Fruit fly (Drosophila melanogaster) whole organism, embryonic: ENCODE measurements around the gene mwh.

Experiments
- ATbp ChIP-seq: fragments of 200-800 bp; sonication (Bioruptor generic); optimal IDR thresholded peaks from 2 replicates; lab custom pipeline; 2017; ENCODE audit warnings: missing biosample characterization, mild to moderate bottlenecking, missing genetic modification characterization, missing genetic modification reagents
- Adf1 ChIP-seq: fragments of 200-800 bp; sonication (Bioruptor generic); IDR thresholded peaks from 2 replicates; pipeline ENCODE4 v1.3.6; 2022; ENCODE audit warnings: missing biosample characterization, missing genetic modification characterization
- Atf-2 ChIP-seq: fragments of 200-800 bp; sonication (Bioruptor generic); optimal IDR thresholded peaks from 2 replicates; lab custom pipeline; 2016; ENCODE audit warnings: missing biosample characterization, missing genetic modification characterization
- B-H2 ChIP-seq: fragments of 200-800 bp; sonication (Bioruptor generic); optimal IDR thresholded peaks from 2 replicates; lab custom pipeline; 2018; ENCODE audit warnings: missing biosample characterization, mild to moderate bottlenecking, missing genetic modification characterization
- CG10462 ChIP-seq: fragments of 200-800 bp; sonication (Bioruptor generic); optimal IDR thresholded peaks from 2 replicates; lab custom pipeline; 2016; ENCODE audit warnings: missing biosample characterization, missing genetic modification characterization
- CG10543 ChIP-seq: fragments of 200-800 bp; sonication (Bioruptor generic); optimal IDR thresholded peaks from 3 replicates; lab custom pipeline; 2017; ENCODE audit warnings: missing biosample characterization, mild to moderate bottlenecking, missing genetic modification characterization, moderate library complexity
- CG11247 ChIP-seq: fragments of 200-800 bp; sonication (Bioruptor generic); IDR thresholded peaks from 2 replicates; pipeline ENCODE4 v1.3.6; 2022; ENCODE audit warnings: missing biosample characterization, missing genetic modification characterization
- CG11398 ChIP-seq: fragments of 200-800 bp; sonication (Bioruptor generic); optimal IDR thresholded peaks from 2 replicates; lab custom pipeline; 2016; ENCODE audit warnings: missing biosample characterization, missing genetic modification characterization
- CG12071 ChIP-seq: fragments of 200-800 bp; sonication (Bioruptor generic); optimal IDR thresholded peaks from 3 replicates; lab custom pipeline; 2018; ENCODE audit warnings: missing biosample characterization, mild to moderate bottlenecking, missing genetic modification characterization
- CG12769 ChIP-seq: fragments of 200-800 bp; sonication (Bioruptor generic); optimal IDR thresholded peaks from 2 replicates; lab custom pipeline; 2019; ENCODE audit warnings: missing biosample characterization, mild to moderate bottlenecking, missing genetic modification characterization, moderate library complexity
- CG14441 ChIP-seq: fragments of 200-800 bp; sonication (Bioruptor generic); IDR thresholded peaks from 2 replicates; pipeline ENCODE4 v1.3.6; 2022; ENCODE audit warnings: missing biosample characterization, missing genetic modification characterization
- CG16813 ChIP-seq: fragments of 200-800 bp; sonication (Bioruptor generic); IDR thresholded peaks from 3 replicates; pipeline ENCODE4 v1.3.6; 2022; ENCODE audit warnings: missing biosample characterization, missing genetic modification characterization; ENCODE audit not compliant: partially characterized antibody
- CG18011 ChIP-seq: fragments of 200-800 bp; sonication (Bioruptor generic); optimal IDR thresholded peaks from 2 replicates; lab custom pipeline; 2017; ENCODE audit warnings: missing biosample characterization, missing genetic modification characterization, mild to moderate bottlenecking, moderate library complexity, missing genotype
- CG2199 ChIP-seq: fragments of 200-800 bp; sonication (Bioruptor generic); IDR thresholded peaks from 3 replicates; pipeline ENCODE4 v1.3.6; 2022; ENCODE audit warnings: missing biosample characterization, missing genetic modification characterization
- CG33213 ChIP-seq: fragments of 200-800 bp; sonication (Bioruptor generic); optimal IDR thresholded peaks from 3 replicates; lab custom pipeline; 2016; ENCODE audit warnings: missing biosample characterization, missing genetic modification characterization
- CG6813 ChIP-seq: fragments of 200-800 bp; sonication (Bioruptor generic); optimal IDR thresholded peaks from 2 replicates; lab custom pipeline; 2017; ENCODE audit warnings: missing biosample characterization, missing genetic modification characterization, mild to moderate bottlenecking, moderate library complexity, missing genetic modification reagents
- CG7372 ChIP-seq: fragments of 200-800 bp; sonication (Bioruptor generic); IDR thresholded peaks from 2 replicates; pipeline ENCODE4 v1.3.6; 2022; ENCODE audit warnings: missing biosample characterization, missing genetic modification characterization
- CG8290 ChIP-seq, 3 experiments: fragments of 200-800 bp; sonication (Bioruptor generic); optimal IDR thresholded peaks; 2 replicates each; lab custom pipeline; 2016 to 2019; ENCODE audit warnings: missing biosample characterization in 3 of 3, missing genetic modification characterization in 3 of 3, mild to moderate bottlenecking in 2 of 3, moderate library complexity in 1 of 3
- CG8478 ChIP-seq: fragments of >200 bp; optimal IDR thresholded peaks from 2 replicates; lab custom pipeline; 2018
- CG9817 ChIP-seq: fragments of 200-800 bp; sonication (Bioruptor generic); optimal IDR thresholded peaks from 2 replicates; lab custom pipeline; 2018; ENCODE audit warnings: missing biosample characterization, mild to moderate bottlenecking, missing genetic modification characterization, moderate library complexity
- Deaf1 ChIP-seq: fragments of 200-800 bp; optimal IDR thresholded peaks from 3 replicates; lab custom pipeline; 2019; ENCODE audit warnings: missing biosample characterization, mild to moderate bottlenecking, missing genetic modification characterization, moderate library complexity
- Dfd ChIP-seq, 2 experiments: fragments of >200 bp; optimal IDR thresholded peaks; 2 replicates each; lab custom pipeline; 2017; ENCODE audit warnings: missing biosample characterization in 2 of 2, missing genetic modification characterization in 2 of 2
- ERR ChIP-seq: fragments of 200-800 bp; sonication (Bioruptor generic); optimal IDR thresholded peaks from 2 replicates; lab custom pipeline; 2016; ENCODE audit warnings: missing biosample characterization, missing genetic modification characterization
- Ets65A ChIP-seq: fragments of 200-800 bp; sonication (Bioruptor generic); peaks from one replicate; lab custom pipeline; 2016; ENCODE audit warnings: missing biosample characterization, missing genetic modification characterization
- HLH54F ChIP-seq: fragments of 200-800 bp; sonication (Bioruptor generic); optimal IDR thresholded peaks from 3 replicates; lab custom pipeline; 2016; ENCODE audit warnings: missing biosample characterization, missing genetic modification characterization
- HmgZ ChIP-seq: fragments of 200-800 bp; sonication (Bioruptor generic); optimal IDR thresholded peaks from 2 replicates; lab custom pipeline; 2018; ENCODE audit warnings: missing biosample characterization, mild to moderate bottlenecking, missing genetic modification characterization
- Hmx ChIP-seq: fragments of 200-800 bp; sonication (Bioruptor generic); optimal IDR thresholded peaks from 2 replicates; lab custom pipeline; 2016; ENCODE audit warnings: missing biosample characterization, missing genetic modification characterization
- Pdp1 ChIP-seq, 2 experiments: fragments of 200-800 bp; sonication (Bioruptor generic); optimal IDR thresholded peaks; 3 replicates each; lab custom pipeline; 2016; ENCODE audit warnings: missing biosample characterization in 2 of 2, missing genetic modification characterization in 2 of 2, mild to moderate bottlenecking in 1 of 2, moderate library complexity in 1 of 2
- Sry-δ ChIP-seq: fragments of 200-800 bp; sonication (Bioruptor generic); optimal IDR thresholded peaks from 2 replicates; lab custom pipeline; 2016; ENCODE audit warnings: missing biosample characterization, missing genetic modification characterization
- aop ChIP-seq: fragments of 200-800 bp; sonication (Bioruptor generic); IDR thresholded peaks from 2 replicates; pipeline ENCODE4 v1.3.6; 2022; ENCODE audit warnings: missing biosample characterization, missing genetic modification characterization
- exex ChIP-seq: fragments of 200-800 bp; sonication (Bioruptor generic); optimal IDR thresholded peaks from 4 replicates; lab custom pipeline; 2018; ENCODE audit warnings: missing biosample characterization, mild to moderate bottlenecking, missing genetic modification characterization, moderate library complexity
- grn ChIP-seq: fragments of 200-800 bp; sonication (Bioruptor generic); optimal IDR thresholded peaks from 3 replicates; lab custom pipeline; 2017; ENCODE audit warnings: missing biosample characterization, missing genetic modification characterization
- gsb ChIP-seq: fragments of 200-800 bp; sonication (Bioruptor generic); IDR thresholded peaks from 2 replicates; pipeline ENCODE4 v1.3.6; 2022; ENCODE audit warnings: missing biosample characterization, missing genetic modification characterization
- kah ChIP-seq: fragments of 200-800 bp; sonication (Bioruptor generic); optimal IDR thresholded peaks from 2 replicates; lab custom pipeline; 2018; ENCODE audit warnings: missing biosample characterization, mild to moderate bottlenecking, missing genetic modification characterization
- knrl ChIP-seq: fragments of 200-800 bp; sonication (Bioruptor generic); IDR thresholded peaks from 3 replicates; pipeline ENCODE4 v1.3.6; 2022; ENCODE audit warnings: missing biosample characterization, missing genetic modification characterization; ENCODE audit not compliant: partially characterized antibody
- lab ChIP-seq: fragments of 200-800 bp; sonication (Bioruptor generic); optimal IDR thresholded peaks from 3 replicates; lab custom pipeline; 2017; ENCODE audit warnings: missing biosample characterization, missing genetic modification characterization, mild to moderate bottlenecking, moderate library complexity, missing genetic modification reagents
- nom ChIP-seq: fragments of 200-800 bp; sonication (Bioruptor generic); optimal IDR thresholded peaks from 2 replicates; lab custom pipeline; 2017; ENCODE audit warnings: missing biosample characterization, missing genetic modification characterization, mild to moderate bottlenecking, moderate library complexity, missing genetic modification reagents
- schlank ChIP-seq: fragments of 200-800 bp; sonication (Bioruptor generic); optimal IDR thresholded peaks from 2 replicates; lab custom pipeline; 2018; ENCODE audit warnings: missing biosample characterization, mild to moderate bottlenecking, missing genetic modification characterization
- sisA ChIP-seq: fragments of 200-800 bp; sonication (Bioruptor generic); IDR thresholded peaks from 2 replicates; pipeline ENCODE4 v1.3.6; 2022; ENCODE audit warnings: missing biosample characterization, missing genetic modification characterization
- sug ChIP-seq: fragments of 200-800 bp; optimal IDR thresholded peaks from 2 replicates; lab custom pipeline; 2019; ENCODE audit warnings: missing biosample characterization, mild to moderate bottlenecking, missing genetic modification characterization, moderate library complexity
- vfl ChIP-seq: fragments of 200-800 bp; sonication (Bioruptor generic); optimal IDR thresholded peaks from 2 replicates; lab custom pipeline; 2016; ENCODE audit warnings: missing biosample characterization, missing genetic modification characterization

mwh gene

DNA sequence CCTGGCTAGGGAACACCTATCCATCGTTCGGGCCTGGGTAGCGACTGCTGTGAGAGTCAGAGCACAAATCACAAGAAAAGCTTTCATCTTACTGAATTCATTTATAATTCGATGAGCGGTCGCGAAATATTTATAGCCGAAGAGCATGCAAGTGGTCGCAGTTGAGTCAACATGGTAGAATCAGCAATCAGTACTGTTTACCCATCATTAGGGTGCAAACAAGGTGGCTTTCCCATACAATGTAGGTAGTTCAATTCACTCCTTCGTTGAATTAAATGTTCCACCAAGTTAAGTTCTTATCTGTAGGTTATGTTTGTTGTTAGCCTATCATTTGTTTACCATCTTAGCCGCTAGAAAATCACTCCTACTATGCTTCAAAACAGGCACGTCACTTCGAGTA, 18.0 kb downstream of the mwh start, which contains the start of gene LysP (continued):
- no peak for TF ChIP-seq CG10462 (GFP tag; lab: Kevin White, UChicago)

DNA sequence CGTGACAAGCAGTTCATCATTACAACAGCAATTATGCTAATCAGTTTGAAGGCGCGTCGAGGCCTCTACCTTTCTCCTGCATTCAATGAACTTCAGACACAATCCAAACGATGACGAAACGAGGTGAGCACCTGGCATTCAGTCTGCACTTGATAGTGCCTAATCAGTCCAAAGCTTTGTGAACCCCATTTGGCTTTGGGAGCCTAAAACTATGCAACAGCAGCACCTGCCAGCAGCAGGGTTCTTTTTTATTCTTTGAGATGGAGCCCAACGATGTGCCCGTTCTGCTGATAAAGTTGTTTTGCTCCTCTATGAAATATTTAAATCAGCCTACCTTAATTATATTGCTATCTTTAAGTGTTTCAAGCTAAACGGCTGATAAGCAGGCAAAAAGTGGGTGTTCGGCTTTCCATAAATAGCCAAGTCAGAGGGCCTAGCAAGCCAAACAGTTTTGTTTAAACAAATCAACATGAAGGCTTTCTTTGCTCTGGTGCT, 26.8 kb downstream of the mwh start, which contains the start of gene LysS:
LysS (plus strand) TSS at position 445 of the 495 bp plus-strand sequence.
- TF ChIP-seq Adf1: no peak
- TF ChIP-seq CG18011 (GFP tag; lab: Kevin White, UChicago): peak; percentile 3
- TF ChIP-seq exex: peak; percentile 58
- TF ChIP-seq grn (GFP tag; lab: Kevin White, UChicago): peak; percentile 23
- TF ChIP-seq CG7372 (GFP tag; lab: Robert Waterston, UW): no peak
- no peak for TF ChIP-seq CG16813
- TF ChIP-seq CG2199 (GFP tag; lab: Robert Waterston, UW): 0 out of 3 replicates have a peak, but pooled peaks have one; percentile 36
- TF ChIP-seq CG6813 (GFP tag; lab: Kevin White, UChicago): no peak

DNA sequence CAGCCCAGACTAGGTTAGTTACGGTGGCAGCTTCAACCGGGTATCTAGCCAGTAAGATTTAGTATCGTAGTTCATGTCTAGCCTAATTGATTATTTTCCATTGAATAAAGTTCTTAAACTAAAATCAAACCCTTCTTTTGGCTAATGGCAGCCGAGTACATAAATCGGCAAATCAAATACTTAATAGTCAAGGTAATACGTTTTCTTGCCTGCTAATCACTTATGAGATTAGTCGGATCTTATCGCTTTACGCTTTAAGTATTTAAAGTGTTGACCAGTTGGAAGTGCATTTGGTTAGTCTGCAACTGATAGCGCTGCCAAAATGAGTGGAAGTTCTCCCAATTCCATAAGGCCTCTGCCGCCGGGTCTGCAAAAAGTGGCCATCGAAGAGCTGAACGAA, 32.0 kb downstream of the mwh start, which contains the start of gene CG33965:
CG33965 (plus strand) TSS at position 301 of the 400 bp plus-strand sequence.
- TF ChIP-seq exex: peak; percentile 65
- no peak for TF ChIP-seq knrl (GFP tag; lab: Robert Waterston, UW)

DNA sequence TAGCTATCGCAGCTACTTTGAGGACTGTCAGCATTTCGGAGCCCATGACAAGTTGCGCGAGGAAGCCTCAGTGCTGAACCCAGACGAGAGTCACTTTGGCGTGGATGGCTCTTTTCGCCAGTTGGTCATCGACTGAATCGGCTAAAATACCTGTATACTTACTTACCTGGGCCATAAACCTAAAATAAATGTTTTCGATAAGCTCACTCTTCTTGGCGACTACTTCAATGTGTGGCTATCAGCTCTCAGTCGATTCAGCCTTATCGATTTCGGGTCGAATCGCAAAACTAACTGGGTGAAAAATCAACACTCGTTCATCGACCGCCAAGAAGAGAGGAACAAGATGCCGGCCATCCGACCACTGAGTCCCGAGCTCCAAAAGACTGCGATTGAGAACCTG, 33.2 kb downstream of the mwh start, which contains the start of gene CG33966:
CG33966 (plus strand) TSS at position 301 of the 400 bp plus-strand sequence.
- TF ChIP-seq exex (peak; percentile 43), HmgZ (tag; lab: Kevin White, UChicago) (peak; percentile 22), schlank (tag; lab: Kevin White, UChicago) (no peak), Deaf1 (tag; lab: Kevin White, UChicago) (peak; percentile 2), sug (tag; lab: Kevin White, UChicago) (peak; percentile 36), CG8290 (GFP tag; optimal IDR thresholded peaks at IDR 0.05; lab: Kevin White, UChicago) (no peak), CG8290 (tag; optimal IDR thresholded peaks at IDR 0.05; lab: Kevin White, UChicago) (no peak), Ets65A (GFP tag; lab: Kevin White, UChicago) (no peak)

DNA sequence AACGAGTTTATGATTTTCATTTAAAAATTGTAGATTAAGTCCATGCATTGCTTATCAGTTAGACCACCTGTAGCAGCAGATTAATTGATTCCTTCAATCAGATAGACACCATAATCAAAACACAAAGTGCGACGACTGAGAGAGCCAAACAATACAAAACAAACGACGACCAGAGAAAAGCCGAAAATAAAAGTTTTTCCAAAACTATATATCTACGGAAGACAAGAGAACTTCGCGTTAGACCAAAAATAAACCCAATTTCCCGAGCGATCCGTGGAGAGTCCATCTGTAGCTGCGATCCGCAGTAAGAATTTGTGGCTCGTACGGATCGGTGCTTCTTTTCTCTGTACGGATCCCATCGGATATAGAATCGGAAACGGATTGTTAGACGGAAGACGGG, 34.8 kb downstream of the mwh start, which contains the start of gene galene:
galene (plus strand) TSS at position 301 of the 400 bp plus-strand sequence.
- TF ChIP-seq CG14441 (no peak), aop (peak; percentile 16; the same call in 1 of the 2 replicates), Deaf1 (tag; lab: Kevin White, UChicago) (peak; percentile 70), CG10543 (peak; percentile 8), kah (GFP tag; lab: Kevin White, UChicago) (peak; percentile 8), HLH54F (GFP tag; lab: Kevin White, UChicago) (no peak), sug (tag; lab: Kevin White, UChicago) (peak; percentile 65), B-H2 (no peak), CG12769 (no peak), CG9817 (tag; lab: Kevin White, UChicago) (no peak)

DNA sequence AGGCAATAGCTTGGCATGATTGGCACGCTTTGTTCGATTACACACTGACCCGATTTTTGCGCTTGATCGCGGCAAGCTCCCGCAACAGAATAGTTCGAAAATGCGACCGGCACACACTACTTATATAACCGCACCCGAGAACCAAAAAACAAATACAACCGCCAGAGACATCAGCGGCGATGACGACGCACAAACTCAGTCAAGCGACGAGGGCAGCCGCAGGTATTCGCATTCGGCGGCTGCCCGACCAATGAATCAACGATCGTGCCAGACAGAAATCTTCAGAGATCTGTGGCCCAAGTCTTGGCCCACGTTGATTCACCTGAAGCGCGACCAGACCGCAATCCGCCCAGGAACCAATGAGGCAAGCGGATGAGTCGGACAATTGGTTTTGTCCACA, 37.6 kb downstream of the mwh start, which contains the start of gene CG9192:
CG9192 (minus strand) TSS at position 101 of the 400 bp plus-strand sequence.
- TF ChIP-seq Dfd (GFP tag; optimal IDR thresholded peaks at IDR 0.05; lab: Kevin White, UChicago): no peak
- TF ChIP-seq Hmx (GFP tag; lab: Kevin White, UChicago): no peak
- no peak for TF ChIP-seq gsb (GFP tag; lab: Robert Waterston, UW)
- TF ChIP-seq sisA: no peak
- no peak for TF ChIP-seq CG12071
- TF ChIP-seq Atf-2 (GFP tag; lab: Kevin White, UChicago): no peak
- TF ChIP-seq CG11398: no peak
- no peak for TF ChIP-seq CG33213 (GFP tag; lab: Kevin White, UChicago)
- TF ChIP-seq lab (GFP tag; lab: Kevin White, UChicago): no peak
- 0 out of 2 replicates have a peak, but pooled peaks have one; percentile 27 for TF ChIP-seq CG11247 (GFP tag; lab: Robert Waterston, UW)
- TF ChIP-seq Sry-δ (GFP tag; lab: Kevin White, UChicago): no peak
- TF ChIP-seq Pdp1 (GFP tag; optimal IDR thresholded peaks at IDR 0.05; lab: Kevin White, UChicago): peak in 1 of 2 experiments; percentile 84
- no peak for TF ChIP-seq vfl (GFP tag; lab: Kevin White, UChicago)
- TF ChIP-seq nom (GFP tag; lab: Kevin White, UChicago): no peak
- no peak for TF ChIP-seq ERR (GFP tag; lab: Kevin White, UChicago)
- TF ChIP-seq CG8478 (lab: Kevin White, UChicago): no peak
- TF ChIP-seq Deaf1 (tag; lab: Kevin White, UChicago): peak; percentile 43
- TF ChIP-seq ATbp: no peak
- no peak for TF ChIP-seq HmgZ (tag; lab: Kevin White, UChicago)
- TF ChIP-seq, all 482 proteins: peak for 3
